Worm (Caenorhabditis elegans): ENCODE results near the gene F57H12.5.

F57H12.5 gene

ce11 chrIV:7943272-7943671, 23.8 kb upstream of the F57H12.5 start:
- TF ChIP-seq lsy-2 (tag; optimal IDR thresholded peaks at IDR 0.05) (no peak), mep-1 (tag; optimal IDR thresholded peaks at IDR 0.05) (no peak), unc-39 (tag; optimal IDR thresholded peaks at IDR 0.05) (no peak), hlh-1 (tag; optimal IDR thresholded peaks at IDR 0.05) (no peak), tbx-8 (GFP tag; optimal IDR thresholded peaks at IDR 0.05) (no peak), ceh-43 (GFP tag; optimal IDR thresholded peaks at IDR 0.05) (no peak)

ce11 chrIV:7946457-7946856, 20.6 kb upstream of the F57H12.5 start, which contains the start of gene czw-1:
TSS of gene czw-1 (minus strand) at chrIV:7946825.
- TF ChIP-seq snpc-4 (tag; optimal IDR thresholded peaks at IDR 0.05) (no peak), sptf-1 (tag; optimal IDR thresholded peaks at IDR 0.05) (no peak), hlh-1 (tag; optimal IDR thresholded peaks at IDR 0.05) (no peak), bed-3 (GFP tag; optimal IDR thresholded peaks at IDR 0.05) (no peak), tbx-8 (GFP tag; optimal IDR thresholded peaks at IDR 0.05) (no peak), mls-2 (tag; optimal IDR thresholded peaks at IDR 0.05) (no peak), pha-4 (tag; optimal IDR thresholded peaks at IDR 0.05) (no peak), blmp-1 (tag; optimal IDR thresholded peaks at IDR 0.05) (no peak), elt-3 (tag; optimal IDR thresholded peaks at IDR 0.05) (no peak), sem-2 (GFP tag; optimal IDR thresholded peaks at IDR 0.05) (no peak)

ce11 chrIV:7946899-7947499, 20.1 kb upstream of the F57H12.5 start, which contains the start of gene F20D12.12:
TSS of gene F20D12.12 (plus strand) at chrIV:7947440.
- TF ChIP-seq mls-2 (tag; optimal IDR thresholded peaks at IDR 0.05): peak; percentile 23
- TF ChIP-seq pha-4 (tag; optimal IDR thresholded peaks at IDR 0.05): peak; percentile 6
- TF ChIP-seq lsy-2 (tag; optimal IDR thresholded peaks at IDR 0.05): peak; percentile 94
- peak; percentile 57 for TF ChIP-seq mep-1 (tag; optimal IDR thresholded peaks at IDR 0.05)
- TF ChIP-seq lin-13 (tag; optimal IDR thresholded peaks at IDR 0.05): peak; percentile 50
- peak; percentile 84 for TF ChIP-seq unc-120 (tag; optimal IDR thresholded peaks at IDR 0.05; ENCODE audit: poor library complexity, severe bottlenecking)
- peak; percentile 4 for TF ChIP-seq drap-1 (GFP tag; optimal IDR thresholded peaks at IDR 0.05)
- TF ChIP-seq sptf-1 (tag; optimal IDR thresholded peaks at IDR 0.05): peak; percentile 61
- TF ChIP-seq ces-1 (GFP tag; optimal IDR thresholded peaks at IDR 0.05): peak; percentile 66

ce11 chrIV:7948290-7948689, 18.8 kb upstream of the F57H12.5 start, which contains the start of gene mcm-3AP:
TSS of gene mcm-3AP (plus strand) at chrIV:7948672.
- peak; percentile 70 for TF ChIP-seq lsy-2 (tag; optimal IDR thresholded peaks at IDR 0.05)

ce11 chrIV:7954006-7954405, 13.1 kb upstream of the F57H12.5 start:
- no peak for TF ChIP-seq nhr-28 (tag; optimal IDR thresholded peaks at IDR 0.05)
- TF ChIP-seq unc-62 (GFP tag; optimal IDR thresholded peaks at IDR 0.05): no peak
- no peak for TF ChIP-seq ceh-39 (tag; optimal IDR thresholded peaks at IDR 0.05)
- no peak for TF ChIP-seq ham-2 (GFP tag; optimal IDR thresholded peaks at IDR 0.05)
- TF ChIP-seq lsy-2 (tag; optimal IDR thresholded peaks at IDR 0.05): no peak
- TF ChIP-seq nhr-12 (tag; optimal IDR thresholded peaks at IDR 0.05): no peak

ce11 chrIV:7955849-7956248, 11.3 kb upstream of the F57H12.5 start, which contains the start of gene ceh-19:
TSS of gene ceh-19 (minus strand) at chrIV:7955949.
- TF ChIP-seq nhr-76 (tag; optimal IDR thresholded peaks at IDR 0.05) (no peak), ceh-39 (tag; optimal IDR thresholded peaks at IDR 0.05) (no peak), unc-39 (tag; optimal IDR thresholded peaks at IDR 0.05) (no peak), ztf-11 (tag; optimal IDR thresholded peaks at IDR 0.05) (no peak), snpc-4 (tag; optimal IDR thresholded peaks at IDR 0.05) (no peak), ceh-83 (GFP tag; optimal IDR thresholded peaks at IDR 0.05) (no peak), tbx-8 (GFP tag; optimal IDR thresholded peaks at IDR 0.05) (no peak), hlh-1 (tag; optimal IDR thresholded peaks at IDR 0.05) (no peak), sem-2 (GFP tag; optimal IDR thresholded peaks at IDR 0.05) (no peak), ces-1 (GFP tag; optimal IDR thresholded peaks at IDR 0.05) (no peak), M03D4.4 (tag; optimal IDR thresholded peaks at IDR 0.05) (no peak), sptf-1 (tag; optimal IDR thresholded peaks at IDR 0.05) (no peak), elt-3 (tag; optimal IDR thresholded peaks at IDR 0.05) (no peak), elt-1 (tag; optimal IDR thresholded peaks at IDR 0.05; ENCODE audit: borderline replicate concordance, insufficient read depth) (no peak), mab-5 (tag; optimal IDR thresholded peaks at IDR 0.05) (no peak), nhr-237 (tag; optimal IDR thresholded peaks at IDR 0.05) (no peak), zip-8 (tag; optimal IDR thresholded peaks at IDR 0.05) (no peak), pha-4 (tag; optimal IDR thresholded peaks at IDR 0.05) (no peak)

Measured in whole organism, mixed stage, embryonic.